Fruit fly (Drosophila melanogaster): ENCODE results near the gene Tgi.

The Tgi gene

dm6 chr3L:13488129-13488876 lies 1.7 kb downstream of the Tgi start:
- TF ChIP-seq lz (GFP tag; optimal IDR thresholded peaks at IDR 0.05) (peak; percentile 50), OdsH (GFP tag; optimal IDR thresholded peaks at IDR 0.05) (peak; percentile 9), CG11294 (GFP tag; IDR thresholded peaks at IDR 0.05) (no peak), topi (GFP tag; optimal IDR thresholded peaks at IDR 0.05) (peak; percentile 58), CG32006 (GFP tag; optimal IDR thresholded peaks at IDR 0.05) (peak; percentile 47), CG10669 (GFP tag; optimal IDR thresholded peaks at IDR 0.05) (peak; percentile 42), Eip78C (GFP tag) (peak; percentile 85), Hr38 (GFP tag; optimal IDR thresholded peaks at IDR 0.05) (no peak), fd59A (GFP tag; optimal IDR thresholded peaks at IDR 0.05) (no peak), esn (GFP tag; optimal IDR thresholded peaks at IDR 0.05) (peak; percentile 88), CG6276 (GFP tag; optimal IDR thresholded peaks at IDR 0.05) (no peak), CG6854 (GFP tag; optimal IDR thresholded peaks at IDR 0.05) (no peak), Hr4 (GFP tag; optimal IDR thresholded peaks at IDR 0.05) (peak; percentile 46), pdm3 (GFP tag; optimal IDR thresholded peaks at IDR 0.05) (peak; percentile 3), CG6163 (GFP tag; IDR thresholded peaks at IDR 0.05) (peak; percentile 63; the same call in 2 of the 3 replicates), dsx (GFP tag; optimal IDR thresholded peaks at IDR 0.05; ENCODE audit: poor library complexity, severe bottlenecking) (no peak), CG11902 (GFP tag; optimal IDR thresholded peaks at IDR 0.05) (no peak), CG9139 (GFP tag; optimal IDR thresholded peaks at IDR 0.05) (no peak), CG3032 (tag; optimal IDR thresholded peaks at IDR 0.05) (no peak), dac (GFP tag; optimal IDR thresholded peaks at IDR 0.05) (no peak), CG8119 (GFP tag; IDR thresholded peaks at IDR 0.05) (no peak), vri (GFP tag; optimal IDR thresholded peaks at IDR 0.05) (no peak), cyc (GFP tag; optimal IDR thresholded peaks at IDR 0.05) (peak; percentile 58), acj6 (GFP tag; optimal IDR thresholded peaks at IDR 0.05) (peak; percentile 34), Sox14 (GFP tag; optimal IDR thresholded peaks at IDR 0.05) (peak; percentile 58), CG3919 (GFP tag; optimal IDR thresholded peaks at IDR 0.05) (peak; percentile 14), fd85E (GFP tag; optimal IDR thresholded peaks at IDR 0.05) (no peak), Blimp-1 (GFP tag; optimal IDR thresholded peaks at IDR 0.05) (no peak), ss (GFP tag; optimal IDR thresholded peaks at IDR 0.05) (no peak), svp (GFP tag) (peak; percentile 93), Lpt (GFP tag; optimal IDR thresholded peaks at IDR 0.05) (no peak), Sox102F (GFP tag; optimal IDR thresholded peaks at IDR 0.05) (peak; percentile 60), CG6808 (GFP tag; optimal IDR thresholded peaks at IDR 0.05) (peak; percentile 13), CG15336 (GFP tag; IDR thresholded peaks at IDR 0.05) (peak; percentile 40; the same call in 1 of the 2 replicates), achi (GFP tag; optimal IDR thresholded peaks at IDR 0.05) (peak; percentile 37), Gug (GFP tag; IDR thresholded peaks at IDR 0.05) (peak; percentile 30; the same call in 1 of the 2 replicates), CG16779 (tag; optimal IDR thresholded peaks at IDR 0.05) (no peak), Sox15 (GFP tag; optimal IDR thresholded peaks at IDR 0.05) (no peak), CG4318 (GFP tag; optimal IDR thresholded peaks at IDR 0.05) (peak; percentile 28), CG11762 (GFP tag; optimal IDR thresholded peaks at IDR 0.05; ENCODE audit: insufficient read depth) (no peak), Eip93F (GFP tag; optimal IDR thresholded peaks at IDR 0.05) (no peak), spab (GFP tag; optimal IDR thresholded peaks at IDR 0.05) (peak; percentile 38), CG8632 (GFP tag; optimal IDR thresholded peaks at IDR 0.05) (peak; percentile 26), Smox (GFP tag; optimal IDR thresholded peaks at IDR 0.05) (peak; percentile 57), Met (GFP tag; optimal IDR thresholded peaks at IDR 0.05) (peak; percentile 40), net (GFP tag; optimal IDR thresholded peaks at IDR 0.05) (peak; percentile 50), Hr39 (GFP tag; optimal IDR thresholded peaks at IDR 0.05) (peak; percentile 62), CG6792 (GFP tag; optimal IDR thresholded peaks at IDR 0.05) (peak; percentile 5), CG31627 (GFP tag; optimal IDR thresholded peaks at IDR 0.05) (peak; percentile 57), CG10631 (GFP tag; optimal IDR thresholded peaks at IDR 0.05) (peak; percentile 25), Ets21C (GFP tag; optimal IDR thresholded peaks at IDR 0.05) (peak; percentile 19)

Measured in whole organism, prepupa.